Worm (Caenorhabditis elegans): Measurements from ENCODE around the gene F22B5.6.

DNA sequence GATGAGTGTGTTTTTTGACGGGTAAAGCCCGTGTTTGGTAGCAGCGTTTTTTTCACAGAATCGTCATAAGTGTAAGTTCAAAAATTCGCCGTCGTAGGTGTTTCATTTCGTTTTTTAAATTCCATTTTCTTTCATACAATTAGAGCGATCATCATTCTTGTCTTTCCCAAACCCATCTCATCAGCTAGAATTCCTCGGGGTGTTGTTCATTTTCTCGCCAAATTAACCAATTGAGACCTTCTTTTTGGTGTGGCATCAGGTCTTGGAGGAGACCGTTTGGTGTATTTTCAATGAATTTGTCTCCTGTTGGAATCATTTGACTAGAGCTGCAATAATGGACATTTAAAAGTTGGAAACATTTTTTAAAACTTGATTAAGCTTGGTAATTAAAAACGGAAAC, 16.9 kb upstream of the F22B5.6 start:
- TF ChIP-seq ztf-11 (tag; optimal IDR thresholded peaks at IDR 0.05) (no peak), lin-39 (tag; optimal IDR thresholded peaks at IDR 0.05) (no peak), ama-1 (optimal IDR thresholded peaks at IDR 0.05) (no peak), nhr-12 (tag; optimal IDR thresholded peaks at IDR 0.05) (no peak), ceh-82 (tag; optimal IDR thresholded peaks at IDR 0.05) (no peak)

All from whole organism, L2 larva.